Worm (Caenorhabditis elegans) whole organism, L4 larva: ENCODE data around the gene T26H5.8.
A peak's percentile ranks its signal among the peaks of the same experiment; 100 is the strongest.

ENCODE experiments used
- F10B5.3 ChIP-seq: sonication (generic microtip); optimal IDR thresholded peaks from 2 replicates; lab custom pipeline; 2016; ENCODE audit warnings: mild to moderate bottlenecking, missing genetic modification characterization, missing compliant biosample characterization
- F37D6.2 ChIP-seq: sonication (generic microtip); optimal IDR thresholded peaks from 2 replicates; lab custom pipeline; 2016; ENCODE audit warnings: mild to moderate bottlenecking, missing genetic modification characterization, missing compliant biosample characterization
- F44E2.7 ChIP-seq: fragments of 200-800 bp; sonication (Bioruptor generic); IDR thresholded peaks from 2 replicates; pipeline ENCODE4 v2.1.2; 2022; ENCODE audit warnings: missing genetic modification characterization, missing compliant biosample characterization
- F49E8.2 ChIP-seq: sonication (generic microtip); optimal IDR thresholded peaks from 2 replicates; lab custom pipeline; 2016; ENCODE audit warnings: missing compliant biosample characterization, mild to moderate bottlenecking, missing genetic modification characterization, borderline replicate concordance
- T26A8.4 ChIP-seq: fragments of 200-800 bp; sonication (Bioruptor generic); IDR thresholded peaks from 2 replicates; pipeline ENCODE4 v1.3.6; 2022; ENCODE audit warnings: missing genetic modification characterization, missing compliant biosample characterization
- Y105C5A.15 ChIP-seq: fragments of 200-800 bp; sonication (Bioruptor generic); IDR thresholded peaks from 2 replicates; pipeline ENCODE4 v1.3.6; 2022; ENCODE audit warnings: missing genetic modification characterization, missing compliant biosample characterization
- Y5F2A.4 ChIP-seq: fragments of 200-800 bp; sonication (Bioruptor generic); optimal IDR thresholded peaks from 2 replicates; lab custom pipeline; 2018; ENCODE audit warnings: mild to moderate bottlenecking, missing genetic modification characterization, missing compliant biosample characterization
- Y75B8A.6 ChIP-seq: fragments of 200-800 bp; sonication (Bioruptor generic); IDR thresholded peaks from 2 replicates; pipeline ENCODE4 v1.3.6; 2022; ENCODE audit warnings: missing genetic modification reagents, missing genetic modification characterization, missing compliant biosample characterization
- aha-1 ChIP-seq: fragments of 150-350 bp; peaks from one replicate; lab custom pipeline; 2014; ENCODE audit warnings: missing biosample characterization, missing genetic modification characterization
- arid-1 ChIP-seq: fragments of 200-800 bp; sonication (Bioruptor generic); conservative IDR thresholded peaks from 2 replicates; pipeline ENCODE4 v1.3.6; 2022; ENCODE audit warnings: missing genetic modification reagents, missing genetic modification characterization, missing compliant biosample characterization
- ceh-20 ChIP-seq: fragments of 200-800 bp; sonication (Bioruptor generic); IDR thresholded peaks from 2 replicates; pipeline ENCODE4 v1.3.6; 2022; ENCODE audit warnings: missing genetic modification reagents, missing genetic modification characterization, missing compliant biosample characterization
- ceh-32 ChIP-seq: sonication (generic microtip); optimal IDR thresholded peaks from 2 replicates; lab custom pipeline; 2016; ENCODE audit warnings: mild to moderate bottlenecking, missing genetic modification characterization, missing compliant biosample characterization; ENCODE audit not compliant: poor library complexity
- ceh-82 ChIP-seq: sonication (generic microtip); optimal IDR thresholded peaks from 2 replicates; lab custom pipeline; 2017; ENCODE audit warnings: missing biosample characterization, missing genetic modification characterization
- cey-2 ChIP-seq: sonication (generic microtip); optimal IDR thresholded peaks from 3 replicates; lab custom pipeline; 2017; ENCODE audit warnings: missing genetic modification characterization, mild to moderate bottlenecking, missing compliant biosample characterization, antibody characterized with exemption, borderline replicate concordance; ENCODE audit not compliant: insufficient read depth
- daf-12 ChIP-seq: fragments of 150-350 bp; optimal IDR thresholded peaks from 2 replicates; lab custom pipeline; 2014; ENCODE audit warnings: missing biosample characterization, missing genetic modification reagents, missing genetic modification characterization
- daf-16 ChIP-seq, 3 experiments: sonication (generic microtip); optimal IDR thresholded peaks; 2 replicates each; lab custom pipeline; 2016 to 2017; ENCODE audit warnings: missing genetic modification characterization in 3 of 3, missing genetic modification reagents in 3 of 3, mild to moderate bottlenecking in 2 of 3, missing compliant biosample characterization in 2 of 3, missing biosample characterization in 1 of 3, moderate library complexity in 1 of 3
- daf-19 ChIP-seq: fragments of 200-800 bp; sonication (Bioruptor generic); conservative IDR thresholded peaks from 2 replicates; pipeline ENCODE4 v1.3.6; 2022; ENCODE audit warnings: missing genetic modification characterization, missing compliant biosample characterization
- dmd-6 ChIP-seq: fragments of 200-800 bp; sonication (Bioruptor generic); IDR thresholded peaks from 2 replicates; pipeline ENCODE4 v1.3.6; 2022; ENCODE audit warnings: missing genetic modification reagents, missing genetic modification characterization, missing compliant biosample characterization
- egl-43 ChIP-seq: fragments of 200-800 bp; sonication (Bioruptor generic); IDR thresholded peaks from 2 replicates; pipeline ENCODE4 v1.3.6; 2022; ENCODE audit warnings: missing genetic modification reagents, missing genetic modification characterization, missing compliant biosample characterization
- hlh-11 ChIP-seq: fragments of 200-800 bp; sonication (Bioruptor generic); optimal IDR thresholded peaks from 2 replicates; lab custom pipeline; 2018; ENCODE audit warnings: mild to moderate bottlenecking, missing genetic modification characterization, missing compliant biosample characterization
- lim-7 ChIP-seq: fragments of 200-800 bp; sonication (Bioruptor generic); IDR thresholded peaks from 2 replicates; pipeline ENCODE4 v1.3.6; 2022; ENCODE audit warnings: missing genetic modification characterization, missing compliant biosample characterization
- lin-15B ChIP-seq: fragments of 150-350 bp; sonication (generic microtip); optimal IDR thresholded peaks from 3 replicates; lab custom pipeline; 2014; ENCODE audit warnings: missing biosample characterization, missing genetic modification characterization
- lin-38 ChIP-seq: fragments of 200-800 bp; sonication (Bioruptor generic); IDR thresholded peaks from 2 replicates; pipeline ENCODE4 v1.3.6; 2022; ENCODE audit warnings: missing genetic modification reagents, missing genetic modification characterization, missing compliant biosample characterization
- lir-3 ChIP-seq: sonication (generic microtip); optimal IDR thresholded peaks from 2 replicates; lab custom pipeline; 2016; ENCODE audit warnings: mild to moderate bottlenecking, missing genetic modification characterization, missing compliant biosample characterization
- lsy-2 ChIP-seq, 2 experiments: fragments of 150-350 bp in 1 of 2; sonication (generic microtip) in 1 of 2; optimal IDR thresholded peaks; 2 replicates each; lab custom pipeline; 2014 to 2017; ENCODE audit warnings: missing biosample characterization in 2 of 2, missing genetic modification characterization in 2 of 2
- mxl-3 ChIP-seq: fragments of 200-800 bp; sonication (Bioruptor generic); optimal IDR thresholded peaks from 2 replicates; lab custom pipeline; 2018; ENCODE audit warnings: mild to moderate bottlenecking, missing genetic modification characterization, missing compliant biosample characterization
- nhr-11 ChIP-seq: fragments of 150-350 bp; optimal IDR thresholded peaks from 2 replicates; lab custom pipeline; 2014; ENCODE audit warnings: missing biosample characterization, missing genetic modification characterization
- nhr-111 ChIP-seq: fragments of 200-800 bp; sonication (Bioruptor generic); optimal IDR thresholded peaks from 2 replicates; lab custom pipeline; 2018; ENCODE audit warnings: mild to moderate bottlenecking, missing genetic modification characterization, missing compliant biosample characterization
- nhr-237 ChIP-seq: sonication (generic microtip); optimal IDR thresholded peaks from 2 replicates; lab custom pipeline; 2017; ENCODE audit warnings: missing biosample characterization, missing genetic modification characterization
- nhr-25 ChIP-seq: sonication (generic microtip); optimal IDR thresholded peaks from 2 replicates; lab custom pipeline; 2017; ENCODE audit warnings: missing genetic modification characterization, mild to moderate bottlenecking, missing compliant biosample characterization, antibody characterized with exemption, moderate library complexity, borderline replicate concordance; ENCODE audit not compliant: insufficient read depth
- nhr-28 ChIP-seq: fragments of 150-350 bp; optimal IDR thresholded peaks from 2 replicates; lab custom pipeline; 2014; ENCODE audit warnings: missing biosample characterization, missing genetic modification characterization
- nhr-41 ChIP-seq: fragments of 200-800 bp; sonication (Bioruptor generic); IDR thresholded peaks from 2 replicates; pipeline ENCODE4 v1.3.6; 2022; ENCODE audit warnings: missing genetic modification reagents, missing genetic modification characterization, missing compliant biosample characterization
- nhr-76 ChIP-seq: fragments of 150-350 bp; optimal IDR thresholded peaks from 2 replicates; lab custom pipeline; 2014; ENCODE audit warnings: missing biosample characterization, missing genetic modification characterization
- nhr-77 ChIP-seq: fragments of 150-350 bp; optimal IDR thresholded peaks from 2 replicates; lab custom pipeline; 2014; ENCODE audit warnings: missing biosample characterization, missing genetic modification characterization
- php-3 ChIP-seq: fragments of 200-800 bp; sonication (Bioruptor generic); IDR thresholded peaks from 2 replicates; pipeline ENCODE4 v1.3.6; 2022; ENCODE audit warnings: missing genetic modification reagents, missing genetic modification characterization, missing compliant biosample characterization
- rbr-2 ChIP-seq: sonication (generic microtip); optimal IDR thresholded peaks from 2 replicates; lab custom pipeline; 2016; ENCODE audit warnings: missing genotype, missing genetic modification characterization, missing compliant biosample characterization
- set-16 ChIP-seq: fragments of 200-800 bp; sonication (Bioruptor generic); IDR thresholded peaks from 2 replicates; pipeline ENCODE4 v1.3.6; 2022; ENCODE audit warnings: missing genetic modification reagents, missing genetic modification characterization, missing compliant biosample characterization
- snpc-1.2 ChIP-seq: fragments of 200-800 bp; sonication (Bioruptor generic); IDR thresholded peaks from 2 replicates; pipeline ENCODE4 v1.3.6; 2022; ENCODE audit warnings: missing genetic modification reagents, missing genetic modification characterization, missing compliant biosample characterization
- snpc-4 ChIP-seq: fragments of 150-350 bp; optimal IDR thresholded peaks from 2 replicates; lab custom pipeline; 2014; ENCODE audit warnings: missing biosample characterization, missing genetic modification characterization
- spr-1 ChIP-seq: sonication (generic microtip); optimal IDR thresholded peaks from 2 replicates; lab custom pipeline; 2016; ENCODE audit warnings: mild to moderate bottlenecking, missing genetic modification characterization, missing compliant biosample characterization
- unc-39 ChIP-seq: sonication (generic microtip); optimal IDR thresholded peaks from 2 replicates; lab custom pipeline; 2017; ENCODE audit warnings: missing biosample characterization, missing genetic modification characterization
- unc-62 ChIP-seq, 3 experiments: fragments of 150-350 bp in 1 of 3; sonication (generic microtip); optimal IDR thresholded peaks in 2 of 3; peaks in 1 of 3; 1 replicate in 1 of 3; 2 replicates in 2 of 3; lab custom pipeline; 2014 to 2017; ENCODE audit warnings: missing biosample characterization in 3 of 3, missing genetic modification characterization in 3 of 3, missing genetic modification reagents in 3 of 3, missing genotype in 1 of 3
- zag-1 ChIP-seq: fragments of 150-350 bp; optimal IDR thresholded peaks from 2 replicates; lab custom pipeline; 2014; ENCODE audit warnings: missing biosample characterization, missing genetic modification characterization
- zfp-2 ChIP-seq: sonication (generic microtip); optimal IDR thresholded peaks from 2 replicates; lab custom pipeline; 2016; ENCODE audit warnings: mild to moderate bottlenecking, missing genetic modification characterization, missing compliant biosample characterization
- zfp-3 ChIP-seq: fragments of 200-800 bp; sonication (Bioruptor generic); conservative IDR thresholded peaks from 2 replicates; pipeline ENCODE4 v1.3.6; 2022; ENCODE audit warnings: missing genetic modification reagents, missing genetic modification characterization, missing compliant biosample characterization

Gene T26H5.8

ce11 chrV:15466719-15467118 is 34.2 kb upstream of the T26H5.8 start:
- TF ChIP-seq nhr-111 (GFP tag; lab: Kevin White, UChicago) (no peak), mxl-3 (GFP tag; lab: Kevin White, UChicago) (no peak), set-16 (no peak), ceh-20 (GFP tag; lab: Robert Waterston, UW) (no peak), zag-1 (tag; lab: Kevin White, UChicago) (no peak), aha-1 (tag; lab: Kevin White, UChicago) (peak; percentile 59), unc-62 (GFP tag; optimal IDR thresholded peaks at IDR 0.05 in 1 of 2; lab: Kevin White, UChicago) (peak in 1 of 2 experiments; percentile 84), unc-62 (tag; optimal IDR thresholded peaks at IDR 0.05; lab: Kevin White, UChicago) (no peak), F37D6.2 (tag; lab: Kevin White, UChicago) (no peak), Y75B8A.6 (GFP tag; lab: Robert Waterston, UW) (no peak), nhr-76 (tag; lab: Kevin White, UChicago) (no peak), dmd-6 (GFP tag; lab: Robert Waterston, UW) (no peak), egl-43 (GFP tag; lab: Robert Waterston, UW) (no peak), hlh-11 (no peak), nhr-77 (tag; lab: Kevin White, UChicago) (no peak)

- TF ChIP-seq spr-1 (tag; lab: Kevin White, UChicago): no peak
- TF ChIP-seq nhr-76 (tag; lab: Kevin White, UChicago): no peak
- TF ChIP-seq zfp-3: no peak
- peak; percentile 50; the same call in 1 of the 2 replicates for TF ChIP-seq set-16
These were observed 33.5 kb upstream of the T26H5.8 start for ce11 chrV:15466017-15466416.

- TF ChIP-seq lir-3 (tag; lab: Kevin White, UChicago): peak; percentile 90
- peak; percentile 97 for TF ChIP-seq Y105C5A.15 (GFP tag; lab: Robert Waterston, UW)
- peak; percentile 46 for TF ChIP-seq nhr-237 (tag; lab: Kevin White, UChicago)
- peak; percentile 27 for TF ChIP-seq snpc-4 (tag; lab: Kevin White, UChicago)
- TF ChIP-seq nhr-11: peak; percentile 64
- peak; percentile 91 to 96 for TF ChIP-seq daf-16 (GFP tag; optimal IDR thresholded peaks at IDR 0.05; lab: Kevin White, UChicago)
- TF ChIP-seq daf-16 (tag; optimal IDR thresholded peaks at IDR 0.05; lab: Kevin White, UChicago): peak; percentile 84
- peak; percentile 81 for TF ChIP-seq Y5F2A.4 (GFP tag; lab: Kevin White, UChicago)
- TF ChIP-seq arid-1: peak; percentile 92
- peak; percentile 89 for TF ChIP-seq ceh-20 (GFP tag; lab: Robert Waterston, UW)
- peak; percentile 91 for TF ChIP-seq Y75B8A.6 (GFP tag; lab: Robert Waterston, UW)
- TF ChIP-seq snpc-1.2 (GFP tag; lab: Robert Waterston, UW): peak; percentile 92
- TF ChIP-seq nhr-25: peak; percentile 80
- TF ChIP-seq lin-38 (GFP tag; lab: Robert Waterston, UW): peak; percentile 89
- peak; percentile 74 for TF ChIP-seq ceh-32 (tag; lab: Kevin White, UChicago)
- peak; percentile 63; the same call in 1 of the 2 replicates for TF ChIP-seq set-16
- peak; percentile 91 for TF ChIP-seq F49E8.2
- TF ChIP-seq nhr-41 (GFP tag; lab: Robert Waterston, UW): peak; percentile 91
- TF ChIP-seq lsy-2 (tag; optimal IDR thresholded peaks at IDR 0.05; lab: Kevin White, UChicago): no peak
- TF ChIP-seq unc-39: no peak
- TF ChIP-seq cey-2 (tag; lab: Kevin White, UChicago): peak; percentile 70
- peak; percentile 81 for TF ChIP-seq F10B5.3
- peak; percentile 95 for TF ChIP-seq T26A8.4 (GFP tag; lab: Robert Waterston, UW)
- TF ChIP-seq F44E2.7 (GFP tag; lab: Robert Waterston, UW): peak; percentile 95
- peak; percentile 82; the same call in 1 of the 2 replicates for TF ChIP-seq daf-19 (GFP tag; lab: Robert Waterston, UW)
- no peak for TF ChIP-seq lin-15B (tag; lab: Kevin White, UChicago)
- no peak for TF ChIP-seq daf-12
- TF ChIP-seq lim-7 (GFP tag; lab: Robert Waterston, UW): peak; percentile 92
- TF ChIP-seq spr-1 (tag; lab: Kevin White, UChicago): peak; percentile 95
- TF ChIP-seq php-3: peak; percentile 80
- peak; percentile 79 for TF ChIP-seq zfp-2 (tag; lab: Kevin White, UChicago)
- TF ChIP-seq ceh-82 (tag; lab: Kevin White, UChicago): no peak
- TF ChIP-seq rbr-2 (tag; lab: Kevin White, UChicago): peak; percentile 95
- peak; percentile 74 for TF ChIP-seq nhr-28 (tag; lab: Kevin White, UChicago)
These were observed 32.7 kb upstream of the T26H5.8 start, which contains the start of gene pqn-71 for ce11 chrV:15465032-15465727. Gene pqn-71 (plus strand): TSS chrV:15465677.
